Worm (Caenorhabditis elegans) whole organism, L1 larva: ENCODE data around the gene ttr-8.
A peak's percentile ranks its signal among the peaks of the same experiment; 100 is the strongest.

ENCODE experiments used
- C16A3.4 ChIP-seq: fragments of 150-350 bp; optimal IDR thresholded peaks from 2 replicates; lab custom pipeline; 2014; ENCODE audit warnings: missing biosample characterization, missing genetic modification characterization
- Y116A8C.19 ChIP-seq: sonication (generic microtip); optimal IDR thresholded peaks from 2 replicates; lab custom pipeline; 2016; ENCODE audit warnings: missing compliant biosample characterization, missing genetic modification characterization, borderline replicate concordance
- aha-1 ChIP-seq: fragments of 150-350 bp; optimal IDR thresholded peaks from 2 replicates; lab custom pipeline; 2014; ENCODE audit warnings: missing biosample characterization, missing genetic modification characterization
- alr-1 ChIP-seq: fragments of 200-800 bp; sonication (Bioruptor generic); optimal IDR thresholded peaks from 2 replicates; lab custom pipeline; 2018; ENCODE audit warnings: borderline replicate concordance, mild to moderate bottlenecking, missing genetic modification characterization, missing compliant biosample characterization
- ceh-63 ChIP-seq: fragments of 200-800 bp; sonication (Bioruptor generic); optimal IDR thresholded peaks from 2 replicates; lab custom pipeline; 2018; ENCODE audit warnings: mild to moderate bottlenecking, missing genetic modification characterization, missing compliant biosample characterization
- ceh-8 ChIP-seq: fragments of 200-800 bp; sonication (Bioruptor generic); optimal IDR thresholded peaks from 2 replicates; lab custom pipeline; 2018; ENCODE audit warnings: mild to moderate bottlenecking, missing genetic modification characterization, moderate library complexity, missing compliant biosample characterization
- ceh-88 ChIP-seq: fragments of 200-800 bp; sonication (Bioruptor generic); IDR thresholded peaks from 2 replicates; pipeline ENCODE4 v1.3.6; 2022; ENCODE audit warnings: missing genetic modification characterization, missing compliant biosample characterization
- ces-1 ChIP-seq: fragments of 150-350 bp; optimal IDR thresholded peaks from 2 replicates; lab custom pipeline; 2014; ENCODE audit warnings: missing biosample characterization, missing genetic modification reagents, missing genetic modification characterization
- dpl-1 ChIP-seq, 3 experiments: fragments of 150-350 bp in 2 of 3; sonication (generic microtip) in 1 of 3; optimal IDR thresholded peaks; 2 replicates each; lab custom pipeline; 2014 to 2017; ENCODE audit warnings: missing biosample characterization in 3 of 3, missing genetic modification characterization in 3 of 3, missing genetic modification reagents in 3 of 3
- dsc-1 ChIP-seq: sonication (generic microtip); optimal IDR thresholded peaks from 2 replicates; lab custom pipeline; 2016; ENCODE audit warnings: mild to moderate bottlenecking, missing genetic modification characterization, missing compliant biosample characterization
- efl-1 ChIP-seq, 4 experiments: fragments of 150-350 bp; optimal IDR thresholded peaks in 3 of 4; peaks in 1 of 4; 1 replicate in 1 of 4; 2 replicates in 3 of 4; lab custom pipeline; 2014; ENCODE audit warnings: missing biosample characterization in 2 of 4, missing genetic modification characterization in 2 of 4, missing genetic modification reagents in 2 of 4
- efl-3 ChIP-seq: fragments of 200-800 bp; sonication (Bioruptor generic); optimal IDR thresholded peaks from 2 replicates; lab custom pipeline; 2018; ENCODE audit warnings: mild to moderate bottlenecking, missing genetic modification characterization, missing compliant biosample characterization
- egl-27 ChIP-seq, 2 experiments: fragments of 150-350 bp in 1 of 2; sonication (generic microtip); optimal IDR thresholded peaks; 3 replicates each; lab custom pipeline; 2017 to 2018; ENCODE audit warnings: missing biosample characterization in 2 of 2, missing genetic modification characterization in 2 of 2, missing genetic modification reagents in 2 of 2
- elt-2 ChIP-seq: sonication (generic microtip); optimal IDR thresholded peaks from 2 replicates; lab custom pipeline; 2016; ENCODE audit warnings: missing genetic modification characterization, mild to moderate bottlenecking, inconsistent platforms, missing compliant biosample characterization, missing genetic modification reagents
- ets-5 ChIP-seq: fragments of 200-800 bp; sonication (Bioruptor generic); IDR thresholded peaks from 2 replicates; pipeline ENCODE4 v1.3.6; 2022; ENCODE audit warnings: missing genetic modification characterization, missing compliant biosample characterization
- fkh-4 ChIP-seq: sonication (generic microtip); optimal IDR thresholded peaks from 2 replicates; lab custom pipeline; 2016; ENCODE audit warnings: missing compliant biosample characterization, missing genetic modification characterization, borderline replicate concordance
- grh-1 ChIP-seq: fragments of 200-800 bp; sonication (Bioruptor generic); IDR thresholded peaks from 2 replicates; pipeline ENCODE4 v1.3.6; 2022; ENCODE audit warnings: missing genetic modification reagents, missing genetic modification characterization, missing compliant biosample characterization
- hlh-17 ChIP-seq: fragments of 200-800 bp; sonication (Bioruptor generic); optimal IDR thresholded peaks from 2 replicates; lab custom pipeline; 2018; ENCODE audit warnings: missing genetic modification characterization, mild to moderate bottlenecking, missing compliant biosample characterization, moderate library complexity, borderline replicate concordance
- hlh-4 ChIP-seq: sonication (generic microtip); optimal IDR thresholded peaks from 2 replicates; lab custom pipeline; 2016; ENCODE audit warnings: mild to moderate bottlenecking, missing genetic modification characterization, missing compliant biosample characterization
- hpl-2 ChIP-seq: fragments of 150-350 bp; optimal IDR thresholded peaks from 2 replicates; lab custom pipeline; 2014; ENCODE audit warnings: missing biosample characterization, missing genetic modification reagents, missing genetic modification characterization
- isw-1 ChIP-seq: fragments of 200-800 bp; sonication (Bioruptor generic); IDR thresholded peaks from 2 replicates; pipeline ENCODE4 v1.3.6; 2022; ENCODE audit warnings: missing genetic modification characterization, missing compliant biosample characterization
- jun-1 ChIP-seq: fragments of 150-350 bp; optimal IDR thresholded peaks from 2 replicates; lab custom pipeline; 2014; ENCODE audit warnings: missing biosample characterization, missing genetic modification reagents, missing genetic modification characterization
- lin-13 ChIP-seq: fragments of 150-350 bp; optimal IDR thresholded peaks from 2 replicates; lab custom pipeline; 2014; ENCODE audit warnings: missing biosample characterization, missing genetic modification reagents, missing genetic modification characterization
- lin-15B ChIP-seq: fragments of 150-350 bp; sonication (generic microtip); optimal IDR thresholded peaks from 3 replicates; lab custom pipeline; 2014; ENCODE audit warnings: missing biosample characterization, missing genetic modification characterization
- lin-39 ChIP-seq: fragments of 150-350 bp; optimal IDR thresholded peaks from 2 replicates; lab custom pipeline; 2014; ENCODE audit warnings: missing biosample characterization, missing genetic modification reagents, missing genetic modification characterization
- lsy-2 ChIP-seq, 2 experiments: fragments of 150-350 bp; optimal IDR thresholded peaks; 2 replicates each; lab custom pipeline; 2014; ENCODE audit warnings: missing biosample characterization in 2 of 2, missing genetic modification characterization in 2 of 2
- mef-2 ChIP-seq: fragments of 150-350 bp; optimal IDR thresholded peaks from 2 replicates; lab custom pipeline; 2014; ENCODE audit warnings: missing biosample characterization, missing genetic modification characterization
- nhr-11 ChIP-seq: fragments of 150-350 bp; optimal IDR thresholded peaks from 2 replicates; lab custom pipeline; 2014; ENCODE audit warnings: missing biosample characterization, missing genetic modification characterization
- nhr-12 ChIP-seq: sonication (generic microtip); optimal IDR thresholded peaks from 2 replicates; lab custom pipeline; 2017; ENCODE audit warnings: missing biosample characterization, missing genetic modification characterization
- nhr-19 ChIP-seq: fragments of 200-800 bp; sonication (Bioruptor generic); conservative IDR thresholded peaks from 2 replicates; pipeline ENCODE4 v1.3.6; 2022; ENCODE audit warnings: missing genetic modification characterization, missing compliant biosample characterization
- nhr-28 ChIP-seq: fragments of 150-350 bp; optimal IDR thresholded peaks from 2 replicates; lab custom pipeline; 2014; ENCODE audit warnings: missing biosample characterization, missing genetic modification characterization
- nhr-47 ChIP-seq: sonication (generic microtip); optimal IDR thresholded peaks from 2 replicates; lab custom pipeline; 2016; ENCODE audit warnings: mild to moderate bottlenecking, missing genetic modification characterization, moderate library complexity, missing compliant biosample characterization
- nhr-71 ChIP-seq: sonication (generic microtip); optimal IDR thresholded peaks from 2 replicates; lab custom pipeline; 2016; ENCODE audit warnings: mild to moderate bottlenecking, missing genetic modification characterization, moderate library complexity, missing compliant biosample characterization
- nhr-77 ChIP-seq: fragments of 150-350 bp; optimal IDR thresholded peaks from 2 replicates; lab custom pipeline; 2014; ENCODE audit warnings: missing biosample characterization, missing genetic modification characterization
- nhr-90 ChIP-seq: sonication (generic microtip); optimal IDR thresholded peaks from 2 replicates; lab custom pipeline; 2016; ENCODE audit warnings: mild to moderate bottlenecking, missing genetic modification characterization, missing compliant biosample characterization; ENCODE audit not compliant: poor library complexity
- pqm-1 ChIP-seq: sonication (generic microtip); optimal IDR thresholded peaks from 3 replicates; lab custom pipeline; 2017; ENCODE audit warnings: missing biosample characterization, missing genetic modification characterization
- skn-1 ChIP-seq: fragments of 150-350 bp; optimal IDR thresholded peaks from 2 replicates; lab custom pipeline; 2014; ENCODE audit warnings: missing biosample characterization, missing genetic modification characterization
- snpc-4 ChIP-seq: fragments of 150-350 bp; optimal IDR thresholded peaks from 2 replicates; lab custom pipeline; 2014; ENCODE audit warnings: missing biosample characterization, missing genetic modification characterization
- snu-23 ChIP-seq: sonication (generic microtip); optimal IDR thresholded peaks from 2 replicates; lab custom pipeline; 2016; ENCODE audit warnings: missing genetic modification characterization, missing compliant biosample characterization
- sup-37 ChIP-seq: fragments of 200-800 bp; sonication (Bioruptor generic); optimal IDR thresholded peaks from 2 replicates; lab custom pipeline; 2018; ENCODE audit warnings: mild to moderate bottlenecking, missing genetic modification characterization, missing compliant biosample characterization
- tlp-1 ChIP-seq: fragments of 150-350 bp; optimal IDR thresholded peaks from 2 replicates; lab custom pipeline; 2014; ENCODE audit warnings: missing biosample characterization, missing genetic modification characterization
- unc-130 ChIP-seq: fragments of 150-350 bp; optimal IDR thresholded peaks from 2 replicates; lab custom pipeline; 2017; ENCODE audit warnings: missing biosample characterization, missing genetic modification characterization, inconsistent platforms
- unc-30 ChIP-seq: sonication (generic microtip); optimal IDR thresholded peaks from 2 replicates; lab custom pipeline; 2017; ENCODE audit warnings: missing biosample characterization, missing genetic modification characterization
- zip-4 ChIP-seq: fragments of 200-800 bp; sonication (Bioruptor generic); optimal IDR thresholded peaks from 2 replicates; lab custom pipeline; 2018; ENCODE audit warnings: mild to moderate bottlenecking, missing genetic modification characterization, moderate library complexity, missing compliant biosample characterization
- ztf-4 ChIP-seq: fragments of 150-350 bp; optimal IDR thresholded peaks from 2 replicates; lab custom pipeline; 2014; ENCODE audit warnings: missing biosample characterization, missing genetic modification characterization

ttr-8 gene

DNA sequence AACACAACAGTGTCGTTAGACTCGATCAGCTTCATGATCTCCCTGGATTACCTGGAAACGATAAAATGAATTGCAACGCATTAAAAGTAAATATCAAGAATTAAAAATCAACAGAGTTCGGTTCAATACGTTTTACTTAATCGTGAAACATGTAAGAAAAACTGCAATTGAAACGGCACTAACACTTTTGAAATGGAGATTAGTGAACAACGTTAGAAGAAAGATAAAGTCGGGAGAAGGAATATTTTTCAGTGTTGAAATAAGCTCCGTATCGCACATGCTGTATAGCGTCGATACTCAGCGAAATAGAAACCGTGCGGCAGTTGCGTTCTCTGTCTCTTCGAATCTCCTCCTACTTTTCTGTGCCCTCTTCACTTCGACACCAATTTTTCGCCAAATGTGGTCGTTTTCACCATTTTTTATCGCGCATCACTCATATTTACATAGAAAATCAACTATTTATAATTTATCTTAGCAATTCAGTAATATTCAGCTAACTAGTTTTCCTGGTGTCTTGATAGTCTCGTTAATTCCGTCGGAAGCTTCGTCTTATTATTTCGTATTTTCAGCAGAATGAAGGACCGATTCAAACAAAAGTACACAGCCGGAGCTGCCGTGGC lies 7.7 kb upstream of the ttr-8 start, which contains the start of the genes rpl-9 and lpd-7 (continued):
- TF ChIP-seq alr-1 (tag; lab: Kevin White, UChicago) (no peak), efl-1 (optimal IDR thresholded peaks at IDR 0.05; lab: Kevin White, UChicago) (peak; percentile 86 to 88), efl-1 (GFP tag; optimal IDR thresholded peaks at IDR 0.05 in 1 of 2; lab: Kevin White, UChicago) (peak; percentile 75 to 97), grh-1 (GFP tag; lab: Robert Waterston, UW) (peak; percentile 26; the same call in 1 of the 2 replicates), hpl-2 (peak; percentile 66), ces-1 (no peak), lin-15B (peak; percentile 74)
- TF ChIP-seq, all 84 proteins: peak for 51

- peak in 1 of 2 experiments; percentile 22 for TF ChIP-seq lsy-2 (tag; optimal IDR thresholded peaks at IDR 0.05; lab: Kevin White, UChicago)
- no peak for TF ChIP-seq ces-1
Measured at ce11 chrIII:7571726-7572125, 6.6 kb upstream of the ttr-8 start.

DNA sequence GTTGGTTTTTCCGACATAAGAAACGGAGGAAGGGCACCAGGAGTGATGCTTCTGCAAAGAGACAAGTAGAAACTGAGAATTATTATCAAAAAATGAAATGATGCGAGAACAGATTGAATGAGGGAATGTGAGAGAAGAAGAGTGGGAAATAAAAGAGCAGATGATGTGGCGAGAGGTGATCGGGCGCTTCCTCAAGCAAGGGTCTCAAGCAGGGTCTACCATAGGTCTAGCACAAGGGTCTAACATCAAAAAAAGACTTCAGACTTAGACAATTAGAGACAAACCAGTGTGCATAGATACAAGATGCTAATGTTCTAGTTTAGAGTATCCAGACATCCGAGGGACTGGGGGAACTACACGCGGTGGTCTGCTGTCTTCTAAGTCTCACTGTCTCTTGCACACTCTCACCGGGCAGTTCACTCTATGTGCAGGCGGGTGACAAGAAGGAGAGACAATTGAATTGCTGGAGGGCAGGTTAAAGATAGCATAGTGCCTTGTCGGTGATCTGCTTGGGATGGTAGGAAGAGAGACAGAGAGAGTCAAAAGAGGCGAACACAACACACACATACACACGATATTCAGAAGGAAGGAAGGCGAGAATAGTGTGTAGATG lies 5.0 kb upstream of the ttr-8 start, which contains the start of gene R13A5.7:
TSS of gene R13A5.7 (minus strand) at position 51 of the 613 bp plus-strand sequence.
- TF ChIP-seq isw-1 (GFP tag; lab: Robert Waterston, UW) = peak; percentile 38
- TF ChIP-seq dsc-1 (tag; lab: Kevin White, UChicago) = peak; percentile 59
- no peak for TF ChIP-seq nhr-28 (tag; lab: Kevin White, UChicago)
- TF ChIP-seq unc-130 (tag; lab: Kevin White, UChicago) = no peak
- TF ChIP-seq nhr-90 (tag; lab: Kevin White, UChicago) = peak; percentile 59
- TF ChIP-seq efl-3 (GFP tag; lab: Kevin White, UChicago) = no peak
- TF ChIP-seq elt-2 = peak; percentile 39
- TF ChIP-seq lin-39 = no peak
- TF ChIP-seq Y116A8C.19 (tag; lab: Kevin White, UChicago) = no peak
- TF ChIP-seq C16A3.4 (tag; lab: Kevin White, UChicago) = peak; percentile 33
- peak; percentile 72 for TF ChIP-seq snpc-4
- no peak for TF ChIP-seq hlh-17 (GFP tag; lab: Kevin White, UChicago)
- peak; percentile 32 for TF ChIP-seq ztf-4
- no peak for TF ChIP-seq fkh-4 (tag; lab: Kevin White, UChicago)
- no peak for TF ChIP-seq sup-37 (GFP tag; lab: Kevin White, UChicago)
- no peak for TF ChIP-seq ets-5 (GFP tag; lab: Robert Waterston, UW)
- no peak for TF ChIP-seq alr-1 (tag; lab: Kevin White, UChicago)
- no peak for TF ChIP-seq nhr-12 (tag; lab: Kevin White, UChicago)
- peak; percentile 89 for TF ChIP-seq nhr-71 (tag; lab: Kevin White, UChicago)
- peak; percentile 73 for TF ChIP-seq nhr-19 (GFP tag; lab: Robert Waterston, UW)
- peak; percentile 61 for TF ChIP-seq nhr-11 (tag; lab: Kevin White, UChicago)
- peak; percentile 73 for TF ChIP-seq nhr-77 (tag; lab: Kevin White, UChicago)
- TF ChIP-seq nhr-47 = peak; percentile 84
- TF ChIP-seq ceh-8 (GFP tag; lab: Kevin White, UChicago) = no peak
- no peak for TF ChIP-seq unc-30 (tag; lab: Kevin White, UChicago)
- TF ChIP-seq jun-1 (tag; lab: Kevin White, UChicago) = peak; percentile 75
- TF ChIP-seq ceh-88 = no peak
- peak; percentile 82 for TF ChIP-seq snu-23
- peak; percentile 68 to 86 for TF ChIP-seq lsy-2 (tag; optimal IDR thresholded peaks at IDR 0.05; lab: Kevin White, UChicago)
- TF ChIP-seq dpl-1 (GFP tag; optimal IDR thresholded peaks at IDR 0.05; lab: Kevin White, UChicago) = peak; percentile 38 to 62 (median 43)
- TF ChIP-seq aha-1 = no peak
- TF ChIP-seq efl-1 (optimal IDR thresholded peaks at IDR 0.05; lab: Kevin White, UChicago) = peak; percentile 70 to 79
- TF ChIP-seq efl-1 (GFP tag; optimal IDR thresholded peaks at IDR 0.05 in 1 of 2; lab: Kevin White, UChicago) = peak; percentile 47 to 93
- no peak for TF ChIP-seq ceh-63 (GFP tag; lab: Kevin White, UChicago)
- peak; percentile 25 to 61 for TF ChIP-seq egl-27 (tag; optimal IDR thresholded peaks at IDR 0.05; lab: Kevin White, UChicago)
- TF ChIP-seq zip-4 = peak; percentile 12
- TF ChIP-seq mef-2 (tag; lab: Kevin White, UChicago) = no peak
- TF ChIP-seq tlp-1 (tag; lab: Kevin White, UChicago) = no peak
- peak; percentile 36 for TF ChIP-seq lin-13
- TF ChIP-seq pqm-1 (tag; lab: Kevin White, UChicago) = no peak
- no peak for TF ChIP-seq hlh-4
- TF ChIP-seq skn-1 (tag; lab: Kevin White, UChicago) = peak; percentile 22
